Fruit fly (Drosophila melanogaster) whole organism, embryonic: ENCODE measurements around the gene CG7906.

Experiments
- CG17385 ChIP-seq: fragments of 200-800 bp; sonication (Bioruptor generic); optimal IDR thresholded peaks from 3 replicates; lab custom pipeline; 2018; ENCODE audit warnings: missing biosample characterization, mild to moderate bottlenecking, missing genetic modification characterization
- CG2199 ChIP-seq: fragments of 200-800 bp; sonication (Bioruptor generic); IDR thresholded peaks from 3 replicates; pipeline ENCODE4 v1.3.6; 2022; ENCODE audit warnings: missing biosample characterization, missing genetic modification characterization
- CG8944 ChIP-seq: fragments of 200-800 bp; sonication (Bioruptor generic); optimal IDR thresholded peaks from 3 replicates; lab custom pipeline; 2016; ENCODE audit warnings: missing biosample characterization, missing genetic modification characterization
- CG9609 ChIP-seq: fragments of 200-800 bp; sonication (Bioruptor generic); optimal IDR thresholded peaks from 3 replicates; lab custom pipeline; 2016; ENCODE audit warnings: missing biosample characterization, missing genetic modification characterization
- Hmx ChIP-seq: fragments of 200-800 bp; sonication (Bioruptor generic); optimal IDR thresholded peaks from 2 replicates; lab custom pipeline; 2016; ENCODE audit warnings: missing biosample characterization, missing genetic modification characterization
- ap ChIP-seq: fragments of 200-800 bp; sonication (Bioruptor generic); IDR thresholded peaks from 2 replicates; pipeline ENCODE4 v1.3.6; 2022; ENCODE audit warnings: missing biosample characterization, missing genetic modification characterization
- gem ChIP-seq: fragments of 200-800 bp; sonication (Bioruptor generic); optimal IDR thresholded peaks from 2 replicates; lab custom pipeline; 2019; ENCODE audit warnings: missing biosample characterization, mild to moderate bottlenecking, missing genetic modification characterization, moderate library complexity
- luna ChIP-seq: fragments of 200-800 bp; sonication (Bioruptor generic); optimal IDR thresholded peaks from 2 replicates; lab custom pipeline; 2016; ENCODE audit warnings: missing biosample characterization, missing genetic modification characterization
- usp ChIP-seq: fragments of >200 bp; optimal IDR thresholded peaks from 2 replicates; lab custom pipeline; 2017; ENCODE audit warnings: missing biosample characterization, missing genetic modification characterization
- zen2 ChIP-seq: fragments of 200-800 bp; sonication (Bioruptor generic); IDR thresholded peaks from 3 replicates; pipeline ENCODE4 v1.3.6; 2022; ENCODE audit warnings: missing biosample characterization, missing genetic modification characterization; ENCODE audit not compliant: partially characterized antibody

- TF ChIP-seq Hmx: no peak
- TF ChIP-seq CG8944 (GFP tag; lab: Kevin White, UChicago): no peak
- TF ChIP-seq gem (tag; lab: Kevin White, UChicago): no peak
- no peak for TF ChIP-seq CG2199 (GFP tag; lab: Robert Waterston, UW)
- no peak for TF ChIP-seq usp (GFP tag; lab: Kevin White, UChicago)
- no peak for TF ChIP-seq CG9609 (GFP tag; lab: Kevin White, UChicago)
- no peak for TF ChIP-seq ap (GFP tag; lab: Robert Waterston, UW)
- TF ChIP-seq CG17385 (GFP tag; lab: Kevin White, UChicago): no peak
- TF ChIP-seq zen2 (GFP tag; lab: Robert Waterston, UW): no peak
- no peak for TF ChIP-seq luna (GFP tag; lab: Kevin White, UChicago)
Observed at dm6 chr3L:14262770-14263169, 26.3 kb downstream of the CG7906 start.
